Worm (Caenorhabditis elegans) whole organism, L1 larva: ENCODE measurements around the gene gly-12.

Experiments
- C04F5.9 ChIP-seq: sonication (generic microtip); optimal IDR thresholded peaks from 2 replicates; lab custom pipeline; 2016; ENCODE audit warnings: missing genetic modification characterization, missing compliant biosample characterization
- C16A3.4 ChIP-seq: fragments of 150-350 bp; optimal IDR thresholded peaks from 2 replicates; lab custom pipeline; 2014; ENCODE audit warnings: missing biosample characterization, missing genetic modification characterization
- aha-1 ChIP-seq: fragments of 150-350 bp; optimal IDR thresholded peaks from 2 replicates; lab custom pipeline; 2014; ENCODE audit warnings: missing biosample characterization, missing genetic modification characterization
- aly-2 ChIP-seq: fragments of 150-350 bp; optimal IDR thresholded peaks from 2 replicates; lab custom pipeline; 2014; ENCODE audit warnings: missing biosample characterization, missing genetic modification characterization
- blmp-1 ChIP-seq: fragments of 150-350 bp; optimal IDR thresholded peaks from 2 replicates; lab custom pipeline; 2014; ENCODE audit warnings: missing biosample characterization, missing genetic modification characterization
- ceh-63 ChIP-seq: fragments of 200-800 bp; sonication (Bioruptor generic); optimal IDR thresholded peaks from 2 replicates; lab custom pipeline; 2018; ENCODE audit warnings: mild to moderate bottlenecking, missing genetic modification characterization, missing compliant biosample characterization
- ceh-8 ChIP-seq: fragments of 200-800 bp; sonication (Bioruptor generic); optimal IDR thresholded peaks from 2 replicates; lab custom pipeline; 2018; ENCODE audit warnings: mild to moderate bottlenecking, missing genetic modification characterization, moderate library complexity, missing compliant biosample characterization
- ceh-90 ChIP-seq: sonication (generic microtip); optimal IDR thresholded peaks from 2 replicates; lab custom pipeline; 2016; ENCODE audit warnings: missing genetic modification characterization, missing compliant biosample characterization
- egl-13 ChIP-seq: sonication (generic microtip); optimal IDR thresholded peaks from 2 replicates; lab custom pipeline; 2016; ENCODE audit warnings: missing genotype, missing genetic modification reagents, missing genetic modification characterization, missing compliant biosample characterization
- egl-27 ChIP-seq, 2 experiments: fragments of 150-350 bp in 1 of 2; sonication (generic microtip); optimal IDR thresholded peaks; 3 replicates each; lab custom pipeline; 2017 to 2018; ENCODE audit warnings: missing biosample characterization in 2 of 2, missing genetic modification characterization in 2 of 2, missing genetic modification reagents in 2 of 2
- elt-2 ChIP-seq: sonication (generic microtip); optimal IDR thresholded peaks from 2 replicates; lab custom pipeline; 2016; ENCODE audit warnings: missing genetic modification characterization, mild to moderate bottlenecking, inconsistent platforms, missing compliant biosample characterization, missing genetic modification reagents
- elt-3 ChIP-seq, 6 experiments: fragments of 150-350 bp in 1 of 6; sonication (generic microtip); optimal IDR thresholded peaks; 2 replicates each; lab custom pipeline; 2017 to 2018; ENCODE audit warnings: missing biosample characterization in 6 of 6, missing genetic modification characterization in 6 of 6, inconsistent platforms in 1 of 6
- ets-5 ChIP-seq: fragments of 200-800 bp; sonication (Bioruptor generic); IDR thresholded peaks from 2 replicates; pipeline ENCODE4 v1.3.6; 2022; ENCODE audit warnings: missing genetic modification characterization, missing compliant biosample characterization
- fkh-4 ChIP-seq: sonication (generic microtip); optimal IDR thresholded peaks from 2 replicates; lab custom pipeline; 2016; ENCODE audit warnings: missing compliant biosample characterization, missing genetic modification characterization, borderline replicate concordance
- fkh-8 ChIP-seq: sonication (generic microtip); optimal IDR thresholded peaks from 2 replicates; lab custom pipeline; 2016; ENCODE audit warnings: mild to moderate bottlenecking, missing genetic modification characterization, missing compliant biosample characterization
- irx-1 ChIP-seq: sonication (generic microtip); optimal IDR thresholded peaks from 2 replicates; lab custom pipeline; 2016; ENCODE audit warnings: missing genetic modification characterization, missing compliant biosample characterization
- lsy-2 ChIP-seq, 2 experiments: fragments of 150-350 bp; optimal IDR thresholded peaks; 2 replicates each; lab custom pipeline; 2014; ENCODE audit warnings: missing biosample characterization in 2 of 2, missing genetic modification characterization in 2 of 2
- mep-1 ChIP-seq: fragments of 150-350 bp; optimal IDR thresholded peaks from 2 replicates; lab custom pipeline; 2014; ENCODE audit warnings: missing biosample characterization, missing genetic modification characterization
- nhr-19 ChIP-seq: fragments of 200-800 bp; sonication (Bioruptor generic); conservative IDR thresholded peaks from 2 replicates; pipeline ENCODE4 v1.3.6; 2022; ENCODE audit warnings: missing genetic modification characterization, missing compliant biosample characterization
- nhr-20 ChIP-seq: sonication (generic microtip); optimal IDR thresholded peaks from 2 replicates; lab custom pipeline; 2016; ENCODE audit warnings: mild to moderate bottlenecking, missing genetic modification characterization, missing compliant biosample characterization
- nhr-28 ChIP-seq: fragments of 150-350 bp; optimal IDR thresholded peaks from 2 replicates; lab custom pipeline; 2014; ENCODE audit warnings: missing biosample characterization, missing genetic modification characterization
- nhr-47 ChIP-seq: sonication (generic microtip); optimal IDR thresholded peaks from 2 replicates; lab custom pipeline; 2016; ENCODE audit warnings: mild to moderate bottlenecking, missing genetic modification characterization, moderate library complexity, missing compliant biosample characterization
- nhr-77 ChIP-seq: fragments of 150-350 bp; optimal IDR thresholded peaks from 2 replicates; lab custom pipeline; 2014; ENCODE audit warnings: missing biosample characterization, missing genetic modification characterization
- nhr-90 ChIP-seq: sonication (generic microtip); optimal IDR thresholded peaks from 2 replicates; lab custom pipeline; 2016; ENCODE audit warnings: mild to moderate bottlenecking, missing genetic modification characterization, missing compliant biosample characterization; ENCODE audit not compliant: poor library complexity
- pax-3 ChIP-seq: fragments of 200-800 bp; sonication (Bioruptor generic); optimal IDR thresholded peaks from 2 replicates; lab custom pipeline; 2018; ENCODE audit warnings: mild to moderate bottlenecking, missing genetic modification characterization, moderate library complexity, missing compliant biosample characterization
- pqm-1 ChIP-seq: sonication (generic microtip); optimal IDR thresholded peaks from 3 replicates; lab custom pipeline; 2017; ENCODE audit warnings: missing biosample characterization, missing genetic modification characterization
- rnt-1 ChIP-seq: sonication (generic microtip); optimal IDR thresholded peaks from 2 replicates; lab custom pipeline; 2016; ENCODE audit warnings: mild to moderate bottlenecking, missing genetic modification characterization, moderate library complexity, missing compliant biosample characterization
- snu-23 ChIP-seq: sonication (generic microtip); optimal IDR thresholded peaks from 2 replicates; lab custom pipeline; 2016; ENCODE audit warnings: missing genetic modification characterization, missing compliant biosample characterization
- sox-4 ChIP-seq: sonication (generic microtip); optimal IDR thresholded peaks from 2 replicates; lab custom pipeline; 2016; ENCODE audit warnings: missing genetic modification characterization, missing compliant biosample characterization
- sptf-1 ChIP-seq: fragments of 150-350 bp; optimal IDR thresholded peaks from 2 replicates; lab custom pipeline; 2014; ENCODE audit warnings: missing biosample characterization, missing genetic modification characterization
- sup-37 ChIP-seq: fragments of 200-800 bp; sonication (Bioruptor generic); optimal IDR thresholded peaks from 2 replicates; lab custom pipeline; 2018; ENCODE audit warnings: mild to moderate bottlenecking, missing genetic modification characterization, missing compliant biosample characterization
- unc-98 ChIP-seq: fragments of 200-800 bp; sonication (Bioruptor generic); IDR thresholded peaks from 2 replicates; pipeline ENCODE4 v1.3.6; 2022; ENCODE audit warnings: missing genetic modification characterization, missing compliant biosample characterization
- vab-15 ChIP-seq: sonication (generic microtip); optimal IDR thresholded peaks from 2 replicates; lab custom pipeline; 2017; ENCODE audit warnings: missing genotype, mild to moderate bottlenecking, missing genetic modification characterization, missing compliant biosample characterization
- zip-4 ChIP-seq: fragments of 200-800 bp; sonication (Bioruptor generic); optimal IDR thresholded peaks from 2 replicates; lab custom pipeline; 2018; ENCODE audit warnings: mild to moderate bottlenecking, missing genetic modification characterization, moderate library complexity, missing compliant biosample characterization
- ztf-4 ChIP-seq: fragments of 150-350 bp; optimal IDR thresholded peaks from 2 replicates; lab custom pipeline; 2014; ENCODE audit warnings: missing biosample characterization, missing genetic modification characterization

gly-12 gene

ce11 chrX:7534454-7534853 lies 48.8 kb downstream of the gly-12 start:
- TF ChIP-seq ceh-63 (peak; percentile 71), aha-1 (tag; lab: Kevin White, UChicago) (no peak)

- TF ChIP-seq nhr-20 (tag; lab: Kevin White, UChicago) (no peak), fkh-4 (tag; lab: Kevin White, UChicago) (no peak), sptf-1 (tag; lab: Kevin White, UChicago) (no peak), nhr-19 (GFP tag; lab: Robert Waterston, UW) (no peak), C04F5.9 (tag; lab: Kevin White, UChicago) (no peak), rnt-1 (no peak), blmp-1 (tag; lab: Kevin White, UChicago) (no peak), sup-37 (GFP tag; lab: Kevin White, UChicago) (no peak), nhr-47 (no peak), zip-4 (no peak), vab-15 (no peak)
These were observed 51.2 kb downstream of the gly-12 start for ce11 chrX:7536869-7537268.

ce11 chrX:7537742-7538268 lies 52.1 kb downstream of the gly-12 start, which contains the start of gene dpy-7:
Gene dpy-7, minus strand, starts transcription at chrX:7537792.
- TF ChIP-seq blmp-1 (tag; lab: Kevin White, UChicago): peak; percentile 67
- TF ChIP-seq fkh-8: no peak
- TF ChIP-seq nhr-90 (tag; lab: Kevin White, UChicago): no peak
- no peak for TF ChIP-seq ceh-8 (GFP tag; lab: Kevin White, UChicago)
- TF ChIP-seq pax-3 (tag; lab: Kevin White, UChicago): no peak
- no peak for TF ChIP-seq rnt-1
- no peak for TF ChIP-seq nhr-47
- TF ChIP-seq elt-3 (tag; optimal IDR thresholded peaks at IDR 0.05; lab: Kevin White, UChicago): peak in 1 of 6 experiments; percentile 28
- TF ChIP-seq nhr-77 (tag; lab: Kevin White, UChicago): no peak
- TF ChIP-seq egl-13 (tag; lab: Kevin White, UChicago): no peak
- TF ChIP-seq, all 84 proteins: peak for 2

- TF ChIP-seq ets-5 (GFP tag; lab: Robert Waterston, UW) (no peak), nhr-28 (no peak), C16A3.4 (tag; lab: Kevin White, UChicago) (no peak), mep-1 (no peak), aha-1 (tag; lab: Kevin White, UChicago) (no peak), sox-4 (no peak), elt-2 (tag; lab: Kevin White, UChicago) (no peak), rnt-1 (no peak), lsy-2 (tag; optimal IDR thresholded peaks at IDR 0.05; lab: Kevin White, UChicago) (no peak), irx-1 (no peak), pqm-1 (tag; lab: Kevin White, UChicago) (no peak), egl-27 (tag; optimal IDR thresholded peaks at IDR 0.05; lab: Kevin White, UChicago) (no peak), ztf-4 (no peak), nhr-47 (no peak), egl-13 (tag; lab: Kevin White, UChicago) (no peak), unc-98 (GFP tag; lab: Robert Waterston, UW) (no peak), aly-2 (tag; lab: Kevin White, UChicago) (no peak), ceh-90 (no peak), snu-23 (no peak)
These were observed 54.4 kb downstream of the gly-12 start, which contains the start of gene glb-16 for ce11 chrX:7540033-7540432. Gene glb-16, minus strand, starts transcription at chrX:7540133.
